Fruit fly (Drosophila melanogaster) whole organism, embryonic: ENCODE data around the gene Cdc6.

Source experiments
- Antp ChIP-seq: fragments of 200-800 bp; sonication (Bioruptor generic); optimal IDR thresholded peaks from 3 replicates; lab custom pipeline; 2016; ENCODE audit warnings: missing biosample characterization, missing genetic modification characterization
- Awh ChIP-seq: fragments of 200-800 bp; sonication (Bioruptor generic); IDR thresholded peaks from 2 replicates; pipeline ENCODE4, ENCODE4 v1.3.6; 2022; ENCODE audit warnings: missing biosample characterization, missing genetic modification characterization
- Blimp-1 ChIP-seq: fragments of 200-800 bp; sonication (Bioruptor generic); optimal IDR thresholded peaks from 3 replicates; lab custom pipeline; 2018; ENCODE audit warnings: missing biosample characterization, missing genetic modification characterization, mild to moderate bottlenecking, moderate library complexity, missing genetic modification reagents
- CG11695 ChIP-seq: fragments of 200-800 bp; sonication (Bioruptor generic); IDR thresholded peaks from 3 replicates; pipeline ENCODE4 v1.3.6; 2022; ENCODE audit warnings: missing biosample characterization, missing genetic modification characterization
- CG12104 ChIP-seq: fragments of 200-800 bp; sonication (Bioruptor generic); optimal IDR thresholded peaks from 3 replicates; lab custom pipeline; 2016; ENCODE audit warnings: missing biosample characterization, missing genetic modification characterization
- CG12219 ChIP-seq: fragments of 200-800 bp; sonication (Bioruptor generic); optimal IDR thresholded peaks from 3 replicates; lab custom pipeline; 2018; ENCODE audit warnings: missing biosample characterization, mild to moderate bottlenecking, missing genetic modification characterization
- CG12236 ChIP-seq: fragments of 200-800 bp; sonication (Bioruptor generic); optimal IDR thresholded peaks from 2 replicates; lab custom pipeline; 2016; ENCODE audit warnings: missing biosample characterization, missing genetic modification characterization
- CG12299 ChIP-seq: fragments of 200-800 bp; sonication (Bioruptor generic); optimal IDR thresholded peaks from 2 replicates; lab custom pipeline; 2018; ENCODE audit warnings: missing biosample characterization, mild to moderate bottlenecking, missing genetic modification characterization
- CG14014 ChIP-seq: fragments of 200-800 bp; sonication (Bioruptor generic); IDR thresholded peaks from 2 replicates; pipeline ENCODE4 v1.3.6; 2022; ENCODE audit warnings: missing biosample characterization, missing genetic modification characterization
- CG17186 ChIP-seq: fragments of 200-800 bp; sonication (Bioruptor generic); optimal IDR thresholded peaks from 3 replicates; lab custom pipeline; 2017; ENCODE audit warnings: missing biosample characterization, missing genetic modification reagents, missing genetic modification characterization
- CG17359 ChIP-seq: fragments of 200-800 bp; sonication (Bioruptor generic); optimal IDR thresholded peaks from 3 replicates; lab custom pipeline; 2018; ENCODE audit warnings: missing biosample characterization, mild to moderate bottlenecking, missing genetic modification characterization, moderate library complexity
- CG2116 ChIP-seq: fragments of 200-800 bp; sonication (Bioruptor generic); optimal IDR thresholded peaks from 3 replicates; lab custom pipeline; 2018; ENCODE audit warnings: missing biosample characterization, mild to moderate bottlenecking, missing genetic modification characterization
- CG31365 ChIP-seq: fragments of 200-800 bp; sonication (Bioruptor generic); optimal IDR thresholded peaks from 2 replicates; lab custom pipeline; 2018; ENCODE audit warnings: missing biosample characterization, mild to moderate bottlenecking, missing genetic modification characterization
- CG3407 ChIP-seq: fragments of 200-800 bp; sonication (Bioruptor generic); optimal IDR thresholded peaks from 2 replicates; lab custom pipeline; 2018; ENCODE audit warnings: missing biosample characterization, mild to moderate bottlenecking, missing genetic modification characterization
- CG43689 ChIP-seq: fragments of 200-800 bp; sonication (Bioruptor generic); IDR thresholded peaks from 2 replicates; pipeline ENCODE4 v1.3.6; 2022; ENCODE audit warnings: missing biosample characterization, missing genetic modification characterization
- CG6254 ChIP-seq: fragments of 200-800 bp; sonication (Bioruptor generic); optimal IDR thresholded peaks from 3 replicates; lab custom pipeline; 2017; ENCODE audit warnings: mild to moderate bottlenecking, missing biosample characterization, missing genetic modification reagents, missing genetic modification characterization
- CG6765 ChIP-seq: fragments of 200-800 bp; sonication (Bioruptor generic); optimal IDR thresholded peaks from 3 replicates; lab custom pipeline; 2017; ENCODE audit warnings: missing biosample characterization, mild to moderate bottlenecking, missing genetic modification characterization
- CG7556 ChIP-seq: fragments of 200-800 bp; sonication (Bioruptor generic); optimal IDR thresholded peaks from 2 replicates; lab custom pipeline; 2017; ENCODE audit warnings: missing biosample characterization, mild to moderate bottlenecking, missing genetic modification characterization
- CG8281 ChIP-seq: fragments of 200-800 bp; sonication (Bioruptor generic); optimal IDR thresholded peaks from 2 replicates; lab custom pipeline; 2018; ENCODE audit warnings: missing biosample characterization, mild to moderate bottlenecking, missing genetic modification characterization, moderate library complexity
- CG9817 ChIP-seq: fragments of 200-800 bp; sonication (Bioruptor generic); optimal IDR thresholded peaks from 2 replicates; lab custom pipeline; 2018; ENCODE audit warnings: missing biosample characterization, mild to moderate bottlenecking, missing genetic modification characterization, moderate library complexity
- Dbx ChIP-seq: fragments of 200-800 bp; sonication (Bioruptor generic); IDR thresholded peaks from 3 replicates; pipeline ENCODE4 v1.3.6; 2022; ENCODE audit warnings: missing biosample characterization, missing genetic modification characterization
- Hey ChIP-seq: fragments of 200-800 bp; sonication (Bioruptor generic); optimal IDR thresholded peaks from 3 replicates; lab custom pipeline; 2018; ENCODE audit warnings: missing biosample characterization, mild to moderate bottlenecking, missing genetic modification characterization
- Hsf ChIP-seq: fragments of 200-800 bp; sonication (Bioruptor generic); optimal IDR thresholded peaks from 3 replicates; lab custom pipeline; 2016; ENCODE audit warnings: missing biosample characterization, missing genetic modification characterization
- MESR4 ChIP-seq: fragments of 200-800 bp; sonication (Bioruptor generic); optimal IDR thresholded peaks from 2 replicates; lab custom pipeline; 2018; ENCODE audit warnings: missing biosample characterization, mild to moderate bottlenecking, missing genetic modification characterization, moderate library complexity
- MTF-1 ChIP-seq: fragments of 200-800 bp; sonication (Bioruptor generic); optimal IDR thresholded peaks from 2 replicates; lab custom pipeline; 2018; ENCODE audit warnings: missing biosample characterization, mild to moderate bottlenecking, missing genetic modification characterization, borderline replicate concordance
- Max ChIP-seq: fragments of 200-800 bp; sonication (Bioruptor generic); optimal IDR thresholded peaks from 2 replicates; lab custom pipeline; 2016; ENCODE audit warnings: missing biosample characterization, mild to moderate bottlenecking, missing genetic modification characterization
- Nf-YA ChIP-seq: fragments of 200-800 bp; sonication (Bioruptor generic); IDR thresholded peaks from 2 replicates; pipeline ENCODE4 v1.3.6; 2022; ENCODE audit warnings: missing biosample characterization, missing genetic modification characterization
- Pdp1 ChIP-seq, 2 experiments: fragments of 200-800 bp; sonication (Bioruptor generic); optimal IDR thresholded peaks; 3 replicates each; lab custom pipeline; 2016; ENCODE audit warnings: missing biosample characterization in 2 of 2, missing genetic modification characterization in 2 of 2, mild to moderate bottlenecking in 1 of 2, moderate library complexity in 1 of 2
- Ptx1 ChIP-seq: fragments of 200-800 bp; sonication (Bioruptor generic); IDR thresholded peaks from 2 replicates; pipeline ENCODE4 v1.3.6; 2022; ENCODE audit warnings: missing biosample characterization, missing genetic modification characterization
- Side ChIP-seq: fragments of 200-800 bp; sonication (Bioruptor generic); optimal IDR thresholded peaks from 2 replicates; lab custom pipeline; 2016; ENCODE audit warnings: missing biosample characterization, missing genetic modification characterization
- Tbp ChIP-seq: fragments of >200 bp; optimal IDR thresholded peaks from 2 replicates; lab custom pipeline; 2018; ENCODE audit warnings: missing biosample characterization, missing genetic modification characterization
- crp ChIP-seq, 2 experiments: fragments of 200-800 bp; sonication (Bioruptor generic); optimal IDR thresholded peaks; 2 replicates in 1 of 2; 3 replicates in 1 of 2; lab custom pipeline; 2017; ENCODE audit warnings: missing biosample characterization in 2 of 2, missing genetic modification characterization in 2 of 2, mild to moderate bottlenecking in 1 of 2, moderate library complexity in 1 of 2
- ewg ChIP-seq: fragments of 200-800 bp; sonication (Bioruptor generic); optimal IDR thresholded peaks from 3 replicates; lab custom pipeline; 2017; ENCODE audit warnings: mild to moderate bottlenecking, missing biosample characterization, missing genetic modification reagents, missing genetic modification characterization
- fd3F ChIP-seq: fragments of 200-800 bp; sonication (Bioruptor generic); optimal IDR thresholded peaks from 2 replicates; lab custom pipeline; 2018; ENCODE audit warnings: missing biosample characterization, mild to moderate bottlenecking, missing genetic modification characterization, moderate library complexity
- fd64A ChIP-seq: fragments of 200-800 bp; sonication (Bioruptor generic); optimal IDR thresholded peaks from 3 replicates; lab custom pipeline; 2018; ENCODE audit warnings: missing biosample characterization, mild to moderate bottlenecking, missing genetic modification characterization
- gcm ChIP-seq: fragments of 200-800 bp; sonication (Bioruptor generic); optimal IDR thresholded peaks from 2 replicates; lab custom pipeline; 2019; ENCODE audit warnings: missing biosample characterization, mild to moderate bottlenecking, missing genetic modification characterization, moderate library complexity
- hkb ChIP-seq, 2 experiments: fragments of 200-800 bp in 1 of 2; fragments of >200 bp in 1 of 2; sonication (Bioruptor generic) in 1 of 2; IDR thresholded peaks in 1 of 2; optimal IDR thresholded peaks in 1 of 2; 2 replicates each; pipeline versions ENCODE4 v1.3.6 to Lab custom; 2017 to 2022; ENCODE audit warnings: missing biosample characterization in 1 of 2, missing genetic modification characterization in 1 of 2
- mirr ChIP-seq: fragments of 200-800 bp; sonication (Bioruptor generic); optimal IDR thresholded peaks from 3 replicates; lab custom pipeline; 2018; ENCODE audit warnings: missing biosample characterization, mild to moderate bottlenecking, missing genetic modification characterization
- ranshi ChIP-seq: fragments of 200-800 bp; sonication (Bioruptor generic); IDR thresholded peaks from 2 replicates; pipeline ENCODE4 v1.3.6; 2022; ENCODE audit warnings: missing biosample characterization, missing genetic modification characterization
- sens ChIP-seq: fragments of 200-800 bp; sonication (Bioruptor generic); peaks from one replicate; lab custom pipeline; 2016; ENCODE audit warnings: missing biosample characterization, missing genetic modification characterization
- slou ChIP-seq: fragments of 200-800 bp; sonication (Bioruptor generic); optimal IDR thresholded peaks from 3 replicates; lab custom pipeline; 2016; ENCODE audit warnings: missing biosample characterization, missing genetic modification characterization
- usp ChIP-seq: fragments of >200 bp; optimal IDR thresholded peaks from 2 replicates; lab custom pipeline; 2017; ENCODE audit warnings: missing biosample characterization, missing genetic modification characterization
- vnd ChIP-seq: fragments of 200-800 bp; sonication (Bioruptor generic); IDR thresholded peaks from 3 replicates; pipeline ENCODE4 v1.3.6; 2022; ENCODE audit warnings: missing biosample characterization, missing genetic modification characterization; ENCODE audit not compliant: partially characterized antibody
- zfh2 ChIP-seq: fragments of 200-800 bp; sonication (Bioruptor generic); optimal IDR thresholded peaks from 2 replicates; lab custom pipeline; 2016; ENCODE audit warnings: missing biosample characterization, missing genetic modification characterization

Gene Cdc6

dm6 chr3L:8584086-8584485, 49.8 kb downstream of the Cdc6 start (continued):
- TF ChIP-seq CG31365 (peak; percentile 26), fd3F (GFP tag; lab: Kevin White, UChicago) (peak; percentile 24), CG12236 (no peak), MESR4 (GFP tag; lab: Kevin White, UChicago) (no peak), CG6765 (GFP tag; lab: Kevin White, UChicago) (peak; percentile 49), CG43689 (no peak), Ptx1 (GFP tag; lab: Robert Waterston, UW) (no peak), CG7556 (no peak), Hsf (GFP tag; lab: Kevin White, UChicago) (no peak), Hey (tag; lab: Kevin White, UChicago) (no peak), CG9817 (peak; percentile 15), ranshi (GFP tag; lab: Robert Waterston, UW) (no peak; the same call in 1 of the 2 replicates), ewg (no peak), fd64A (GFP tag; lab: Kevin White, UChicago) (peak; percentile 34), hkb (optimal IDR thresholded peaks at IDR 0.05; lab: Kevin White, UChicago) (no peak), hkb (GFP tag; IDR thresholded peaks at IDR 0.05; lab: Robert Waterston, UW) (peak; percentile 68), Tbp (GFP tag; lab: Kevin White, UChicago) (no peak), CG14014 (GFP tag; lab: Robert Waterston, UW) (peak; percentile 45; the same call in 1 of the 2 replicates), Pdp1 (GFP tag; optimal IDR thresholded peaks at IDR 0.05; lab: Kevin White, UChicago) (peak in 1 of 2 experiments; percentile 12), CG17359 (tag; lab: Kevin White, UChicago) (no peak), crp (GFP tag; optimal IDR thresholded peaks at IDR 0.05; lab: Kevin White, UChicago) (no peak), slou (GFP tag; lab: Kevin White, UChicago) (no peak), CG2116 (GFP tag; lab: Kevin White, UChicago) (peak; percentile 28), Awh (peak; percentile 60), Blimp-1 (GFP tag; lab: Kevin White, UChicago) (peak; percentile 31), CG8281 (tag; lab: Kevin White, UChicago) (no peak), CG3407 (GFP tag; lab: Kevin White, UChicago) (peak; percentile 15), usp (GFP tag; lab: Kevin White, UChicago) (no peak), CG12219 (GFP tag; lab: Kevin White, UChicago) (peak; percentile 31), CG12104 (GFP tag; lab: Kevin White, UChicago) (peak; percentile 8), mirr (peak; percentile 60), Antp (GFP tag; lab: Kevin White, UChicago) (peak; percentile 16), Side (peak; percentile 44), CG11695 (GFP tag; lab: Robert Waterston, UW) (0 out of 3 replicates have a peak, but pooled peaks have one; percentile 25), Max (GFP tag; lab: Kevin White, UChicago) (no peak), CG6254 (no peak), CG17186 (no peak), zfh2 (GFP tag; lab: Kevin White, UChicago) (no peak), Dbx (GFP tag; lab: Robert Waterston, UW) (peak; percentile 52; the same call in 1 of the 3 replicates), MTF-1 (GFP tag; lab: Kevin White, UChicago) (peak; percentile 41), vnd (GFP tag; lab: Robert Waterston, UW) (no peak), gcm (GFP tag; lab: Kevin White, UChicago) (no peak), CG12299 (peak; percentile 27), Nf-YA (GFP tag; lab: Robert Waterston, UW) (no peak), sens (GFP tag; lab: Kevin White, UChicago) (peak; percentile 76)
